Worm (Caenorhabditis elegans) whole organism, young adult: ENCODE results near the gene srh-214.
"Not testable (repeated sequence)": the region's sequence is repeated elsewhere in the genome, so short reads cannot be mapped to it uniquely, and the experiment has no call there.

ENCODE experiments used
- egrh-3 ChIP-seq: fragments of 200-800 bp; sonication (Bioruptor generic); IDR thresholded peaks from 2 replicates; pipeline ENCODE4 v1.3.6; 2022; ENCODE audit warnings: missing genetic modification reagents, missing genetic modification characterization, missing compliant biosample characterization
- lsy-27 ChIP-seq: sonication (generic microtip); optimal IDR thresholded peaks from 2 replicates; lab custom pipeline; 2017; ENCODE audit warnings: missing genetic modification characterization, mild to moderate bottlenecking, missing compliant biosample characterization, antibody characterized with exemption, missing genotype, borderline replicate concordance; ENCODE audit not compliant: insufficient read depth
- madf-3 ChIP-seq: fragments of 200-800 bp; sonication (Bioruptor generic); IDR thresholded peaks from 2 replicates; pipeline ENCODE4 v1.3.6; 2022; ENCODE audit warnings: missing genetic modification reagents, missing genetic modification characterization, missing compliant biosample characterization
- repo-1 ChIP-seq: sonication (generic microtip); optimal IDR thresholded peaks from 2 replicates; lab custom pipeline; 2017; ENCODE audit warnings: mild to moderate bottlenecking, missing genetic modification characterization, missing compliant biosample characterization
- snpc-4 ChIP-seq, 5 experiments: fragments of 150-350 bp in 1 of 5; sonication (generic microtip) in 4 of 5; optimal IDR thresholded peaks; 2 replicates each; lab custom pipeline; 2014 to 2018; ENCODE audit warnings: missing genetic modification characterization in 5 of 5, missing biosample characterization in 3 of 5, antibody characterized with exemption in 2 of 5, mild to moderate bottlenecking in 2 of 5, missing compliant biosample characterization in 2 of 5, missing genotype in 2 of 5, moderate library complexity in 2 of 5, missing genetic modification reagents in 1 of 5
- ztf-3 ChIP-seq: fragments of 200-800 bp; sonication (Bioruptor generic); optimal IDR thresholded peaks from 2 replicates; lab custom pipeline; 2018; ENCODE audit warnings: mild to moderate bottlenecking, missing genetic modification characterization, missing compliant biosample characterization

DNA sequence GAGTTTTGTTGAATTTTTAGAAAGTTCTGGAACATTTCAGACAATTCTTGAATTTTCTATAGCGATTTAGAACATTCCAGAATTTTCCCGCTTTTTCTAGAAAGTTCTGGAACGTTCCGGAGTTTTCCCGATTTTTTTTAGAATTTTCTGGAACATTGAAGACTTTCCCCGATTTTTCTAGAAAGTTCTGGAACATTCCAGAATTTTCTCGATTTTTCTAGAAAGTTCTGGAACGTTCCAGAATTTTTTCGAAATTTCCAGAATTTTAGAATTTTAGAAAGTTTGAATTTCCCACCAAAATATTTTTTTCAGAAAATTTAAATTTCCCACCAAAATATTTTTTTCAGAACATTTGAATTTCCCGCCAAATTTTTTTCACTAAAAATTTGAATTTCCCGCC, 47.5 kb upstream of the srh-214 start:
- not testable (repeated sequence) for TF ChIP-seq repo-1 (tag; lab: Kevin White, UChicago); egrh-3 (GFP tag; lab: Robert Waterston, UW); snpc-4 (GFP tag; optimal IDR thresholded peaks at IDR 0.05; lab: Kevin White, UChicago); snpc-4 (tag; optimal IDR thresholded peaks at IDR 0.05; lab: Kevin White, UChicago); madf-3 (GFP tag; lab: Robert Waterston, UW); lsy-27 (tag; lab: Kevin White, UChicago); ztf-3 (GFP tag; lab: Kevin White, UChicago)
